Fruit fly (Drosophila melanogaster) whole organism, prepupa: ENCODE data around the gene CG15717.

ENCODE experiments used
- CG10631 ChIP-seq: fragments of 200-800 bp; sonication (Bioruptor generic); optimal IDR thresholded peaks from 2 replicates; lab custom pipeline; 2016; ENCODE audit warnings: missing biosample characterization, missing genetic modification characterization
- CG10669 ChIP-seq: fragments of 200-800 bp; sonication (Bioruptor generic); optimal IDR thresholded peaks from 3 replicates; lab custom pipeline; 2018; ENCODE audit warnings: missing biosample characterization, mild to moderate bottlenecking, missing genetic modification characterization, moderate library complexity
- CG11294 ChIP-seq: fragments of 200-800 bp; sonication (Bioruptor generic); IDR thresholded peaks from 2 replicates; pipeline ENCODE4 v1.3.6; 2022; ENCODE audit warnings: missing biosample characterization, missing genetic modification characterization
- CG11762 ChIP-seq: fragments of 200-800 bp; sonication (Bioruptor generic); optimal IDR thresholded peaks from 3 replicates; lab custom pipeline; 2016; ENCODE audit warnings: missing biosample characterization, missing genetic modification characterization; ENCODE audit not compliant: insufficient read depth
- CG11902 ChIP-seq: fragments of 200-800 bp; sonication (Bioruptor generic); optimal IDR thresholded peaks from 3 replicates; lab custom pipeline; 2016; ENCODE audit warnings: missing biosample characterization, missing genetic modification characterization
- CG15336 ChIP-seq: fragments of 200-800 bp; sonication (Bioruptor generic); IDR thresholded peaks from 2 replicates; pipeline ENCODE4 v1.3.6; 2022; ENCODE audit warnings: missing biosample characterization, missing genetic modification characterization
- CG1621 ChIP-seq: fragments of 200-800 bp; sonication (Bioruptor generic); optimal IDR thresholded peaks from 3 replicates; lab custom pipeline; 2018; ENCODE audit warnings: missing biosample characterization, mild to moderate bottlenecking, missing genetic modification characterization
- CG3032 ChIP-seq: fragments of 200-800 bp; optimal IDR thresholded peaks from 2 replicates; lab custom pipeline; 2019; ENCODE audit warnings: missing biosample characterization, mild to moderate bottlenecking, missing genetic modification characterization, moderate library complexity
- CG32006 ChIP-seq: fragments of 200-800 bp; sonication (Bioruptor generic); optimal IDR thresholded peaks from 3 replicates; lab custom pipeline; 2017; ENCODE audit warnings: missing biosample characterization, mild to moderate bottlenecking, missing genetic modification characterization
- CG34406 ChIP-seq: fragments of 200-800 bp; sonication (Bioruptor generic); optimal IDR thresholded peaks from 3 replicates; lab custom pipeline; 2016; ENCODE audit warnings: missing biosample characterization, missing genetic modification characterization
- CG3919 ChIP-seq: fragments of 200-800 bp; sonication (Bioruptor generic); optimal IDR thresholded peaks from 3 replicates; lab custom pipeline; 2016; ENCODE audit warnings: missing biosample characterization, missing genetic modification characterization
- CG4318 ChIP-seq: fragments of 200-800 bp; sonication (Bioruptor generic); optimal IDR thresholded peaks from 3 replicates; lab custom pipeline; 2017; ENCODE audit warnings: missing biosample characterization, mild to moderate bottlenecking, missing genetic modification characterization
- CG6163 ChIP-seq: fragments of 200-800 bp; sonication (Bioruptor generic); IDR thresholded peaks from 3 replicates; pipeline ENCODE4 v1.3.6; 2022; ENCODE audit warnings: missing biosample characterization, missing genetic modification characterization
- CG6792 ChIP-seq: fragments of 200-800 bp; sonication (Bioruptor generic); optimal IDR thresholded peaks from 3 replicates; lab custom pipeline; 2016; ENCODE audit warnings: missing biosample characterization, missing genetic modification characterization
- CG6808 ChIP-seq: fragments of 200-800 bp; sonication (Bioruptor generic); optimal IDR thresholded peaks from 3 replicates; lab custom pipeline; 2017; ENCODE audit warnings: missing biosample characterization, missing genetic modification characterization, mild to moderate bottlenecking, moderate library complexity, missing genetic modification reagents
- CG8119 ChIP-seq: fragments of 200-800 bp; sonication (Bioruptor generic); IDR thresholded peaks from 3 replicates; pipeline ENCODE4 v1.3.6; 2022; ENCODE audit warnings: missing biosample characterization, missing genetic modification characterization
- CG8632 ChIP-seq: fragments of 200-800 bp; sonication (Bioruptor generic); optimal IDR thresholded peaks from 3 replicates; lab custom pipeline; 2016; ENCODE audit warnings: missing biosample characterization, missing genetic modification characterization
- CG9139 ChIP-seq: fragments of 200-800 bp; sonication (Bioruptor generic); optimal IDR thresholded peaks from 3 replicates; lab custom pipeline; 2017; ENCODE audit warnings: missing biosample characterization, mild to moderate bottlenecking, missing genetic modification characterization
- Eip78C ChIP-seq: fragments of 200-800 bp; sonication (Bioruptor generic); peaks from one replicate; lab custom pipeline; 2016; ENCODE audit warnings: missing biosample characterization, missing genetic modification characterization
- Ets21C ChIP-seq: fragments of 200-800 bp; sonication (Bioruptor generic); optimal IDR thresholded peaks from 3 replicates; lab custom pipeline; 2016; ENCODE audit warnings: missing biosample characterization, missing genetic modification characterization
- Ets96B ChIP-seq: fragments of 200-800 bp; optimal IDR thresholded peaks from 2 replicates; lab custom pipeline; 2019; ENCODE audit warnings: missing biosample characterization, mild to moderate bottlenecking, missing genetic modification characterization, moderate library complexity
- Gug ChIP-seq: fragments of 200-800 bp; sonication (Bioruptor generic); IDR thresholded peaks from 2 replicates; pipeline ENCODE4 v1.3.6; 2022; ENCODE audit warnings: missing biosample characterization, missing genetic modification characterization
- Hr38 ChIP-seq: sonication (Bioruptor generic); optimal IDR thresholded peaks from 2 replicates; lab custom pipeline; 2016; ENCODE audit warnings: missing biosample characterization, missing genetic modification characterization
- Hr4 ChIP-seq: fragments of 200-800 bp; sonication (Bioruptor generic); optimal IDR thresholded peaks from 3 replicates; lab custom pipeline; 2016; ENCODE audit warnings: missing biosample characterization, missing genetic modification characterization
- Met ChIP-seq: fragments of 200-800 bp; sonication (Bioruptor generic); optimal IDR thresholded peaks from 3 replicates; lab custom pipeline; 2016; ENCODE audit warnings: missing biosample characterization, missing genetic modification characterization
- OdsH ChIP-seq: fragments of 200-800 bp; sonication (Bioruptor generic); optimal IDR thresholded peaks from 3 replicates; lab custom pipeline; 2016; ENCODE audit warnings: missing biosample characterization, missing genetic modification characterization
- Sox102F ChIP-seq: fragments of 200-800 bp; sonication (Bioruptor generic); optimal IDR thresholded peaks from 2 replicates; lab custom pipeline; 2016; ENCODE audit warnings: missing biosample characterization, mild to moderate bottlenecking, missing genetic modification characterization
- Sox14 ChIP-seq: fragments of 200-800 bp; sonication (Bioruptor generic); optimal IDR thresholded peaks from 3 replicates; lab custom pipeline; 2016; ENCODE audit warnings: missing biosample characterization, missing genetic modification characterization
- Sox15 ChIP-seq: fragments of 200-800 bp; sonication (Bioruptor generic); optimal IDR thresholded peaks from 3 replicates; lab custom pipeline; 2016; ENCODE audit warnings: missing biosample characterization, missing genetic modification characterization
- achi ChIP-seq: fragments of 200-800 bp; sonication (Bioruptor generic); optimal IDR thresholded peaks from 3 replicates; lab custom pipeline; 2016; ENCODE audit warnings: missing biosample characterization, missing genetic modification characterization
- acj6 ChIP-seq: fragments of 200-800 bp; sonication (Bioruptor generic); optimal IDR thresholded peaks from 3 replicates; lab custom pipeline; 2016; ENCODE audit warnings: missing biosample characterization, missing genetic modification characterization
- cyc ChIP-seq: fragments of 200-800 bp; sonication (Bioruptor generic); optimal IDR thresholded peaks from 3 replicates; lab custom pipeline; 2016; ENCODE audit warnings: missing biosample characterization, missing genetic modification characterization
- dac ChIP-seq: fragments of 200-800 bp; sonication (Bioruptor generic); optimal IDR thresholded peaks from 2 replicates; lab custom pipeline; 2017; ENCODE audit warnings: missing biosample characterization, mild to moderate bottlenecking, missing genetic modification characterization
- eg ChIP-seq: fragments of 200-800 bp; sonication (Bioruptor generic); IDR thresholded peaks from 3 replicates; pipeline ENCODE4 v1.3.6; 2022; ENCODE audit warnings: missing biosample characterization, missing genetic modification characterization
- esn ChIP-seq: fragments of 200-800 bp; sonication (Bioruptor generic); optimal IDR thresholded peaks from 2 replicates; lab custom pipeline; 2016; ENCODE audit warnings: missing biosample characterization, mild to moderate bottlenecking, missing genetic modification characterization, moderate library complexity
- fd59A ChIP-seq: fragments of 200-800 bp; sonication (Bioruptor generic); optimal IDR thresholded peaks from 2 replicates; lab custom pipeline; 2017; ENCODE audit warnings: missing biosample characterization, mild to moderate bottlenecking, missing genetic modification characterization, missing genetic modification reagents
- fd85E ChIP-seq: fragments of 200-800 bp; sonication (Bioruptor generic); optimal IDR thresholded peaks from 3 replicates; lab custom pipeline; 2016; ENCODE audit warnings: missing biosample characterization, missing genetic modification characterization
- fkh ChIP-seq: fragments of 200-800 bp; sonication (Bioruptor generic); optimal IDR thresholded peaks from 3 replicates; lab custom pipeline; 2017; ENCODE audit warnings: missing biosample characterization, mild to moderate bottlenecking, missing genetic modification characterization, moderate library complexity
- lz ChIP-seq: fragments of 200-800 bp; sonication (Bioruptor generic); optimal IDR thresholded peaks from 3 replicates; lab custom pipeline; 2016; ENCODE audit warnings: missing biosample characterization, missing genetic modification characterization
- pdm3 ChIP-seq: fragments of 200-800 bp; sonication (Bioruptor generic); optimal IDR thresholded peaks from 3 replicates; lab custom pipeline; 2016; ENCODE audit warnings: missing biosample characterization, missing genetic modification characterization
- salr ChIP-seq, 2 experiments: fragments of 200-800 bp; sonication (Bioruptor generic); optimal IDR thresholded peaks; 3 replicates each; lab custom pipeline; 2016 to 2018; ENCODE audit warnings: missing biosample characterization in 2 of 2, missing genetic modification characterization in 2 of 2, mild to moderate bottlenecking in 1 of 2
- spab ChIP-seq: fragments of 200-800 bp; sonication (Bioruptor generic); optimal IDR thresholded peaks from 2 replicates; lab custom pipeline; 2017; ENCODE audit warnings: missing biosample characterization, mild to moderate bottlenecking, missing genetic modification characterization, missing genetic modification reagents
- ss ChIP-seq, 2 experiments: fragments of 200-800 bp; sonication (Bioruptor generic); optimal IDR thresholded peaks; 2 replicates in 1 of 2; 3 replicates in 1 of 2; lab custom pipeline; 2017 to 2018; ENCODE audit warnings: mild to moderate bottlenecking in 2 of 2, missing biosample characterization in 2 of 2, missing genetic modification characterization in 2 of 2, moderate library complexity in 1 of 2
- svp ChIP-seq: fragments of 200-800 bp; sonication (Bioruptor generic); peaks from one replicate; lab custom pipeline; 2016; ENCODE audit warnings: missing biosample characterization, missing genetic modification characterization
- topi ChIP-seq: fragments of 200-800 bp; sonication (Bioruptor generic); optimal IDR thresholded peaks from 3 replicates; lab custom pipeline; 2016; ENCODE audit warnings: missing biosample characterization, missing genetic modification characterization
- vri ChIP-seq: fragments of 200-800 bp; sonication (Bioruptor generic); optimal IDR thresholded peaks from 3 replicates; lab custom pipeline; 2016; ENCODE audit warnings: missing biosample characterization, mild to moderate bottlenecking, missing genetic modification characterization

The CG15717 gene

DNA sequence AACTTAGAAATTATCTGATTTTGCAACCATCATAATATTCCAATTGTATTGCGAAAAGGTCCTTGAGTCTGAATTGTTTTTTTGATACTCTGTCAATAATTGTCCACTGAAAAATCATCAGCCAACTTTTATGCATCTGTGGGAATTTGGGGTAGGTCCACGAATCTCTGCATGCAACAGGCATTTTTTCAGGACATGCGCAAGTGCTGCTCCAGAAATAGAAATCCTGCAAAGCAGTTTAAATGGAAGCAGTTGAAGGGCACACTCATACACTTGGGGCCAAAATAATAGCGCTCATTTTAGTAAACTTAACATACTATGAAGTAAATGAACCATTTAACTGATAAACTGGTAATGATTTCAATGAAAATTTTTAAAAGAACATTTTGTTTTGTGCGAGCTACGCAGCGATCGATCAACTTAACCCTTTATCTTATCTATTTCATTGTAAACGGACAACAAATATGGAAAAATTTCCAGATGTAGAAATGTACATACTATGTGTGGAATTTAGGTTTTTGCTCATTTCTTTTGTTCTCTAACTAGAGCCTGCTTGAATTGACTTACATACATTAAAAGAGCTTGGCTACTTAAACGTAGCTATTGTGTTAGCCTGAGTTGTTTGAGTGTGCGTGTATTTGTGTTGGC is 1.5 kb downstream of the CG15717 start (continued):
- TF ChIP-seq achi (GFP tag; lab: Kevin White, UChicago) (peak; percentile 52), dac (GFP tag; lab: Kevin White, UChicago) (peak; percentile 35), CG1621 (tag; lab: Kevin White, UChicago) (peak; percentile 46), CG6163 (GFP tag; lab: Robert Waterston, UW) (0 out of 3 replicates have a peak, but pooled peaks have one; percentile 38), CG3032 (peak; percentile 63), Sox14 (GFP tag; lab: Kevin White, UChicago) (peak; percentile 63), Ets21C (GFP tag; lab: Kevin White, UChicago) (peak; percentile 2), Hr38 (GFP tag; lab: Kevin White, UChicago) (no peak), CG11762 (GFP tag; lab: Kevin White, UChicago) (peak; percentile 13), CG8119 (GFP tag; lab: Robert Waterston, UW) (peak; percentile 66), CG3919 (GFP tag; lab: Kevin White, UChicago) (peak; percentile 39), acj6 (GFP tag; lab: Kevin White, UChicago) (peak; percentile 64), CG11902 (GFP tag; lab: Kevin White, UChicago) (peak; percentile 5), Sox102F (peak; percentile 43), Eip78C (GFP tag; lab: Kevin White, UChicago) (peak; percentile 94), fd85E (no peak), CG4318 (GFP tag; lab: Kevin White, UChicago) (peak; percentile 51), svp (GFP tag; lab: Kevin White, UChicago) (peak; percentile 27), OdsH (GFP tag; lab: Kevin White, UChicago) (peak; percentile 55), salr (GFP tag; optimal IDR thresholded peaks at IDR 0.05; lab: Kevin White, UChicago) (peak in 1 of 2 experiments; percentile 26), Gug (GFP tag; lab: Robert Waterston, UW) (no peak), CG6792 (peak; percentile 47), Sox15 (peak; percentile 13), Met (GFP tag; lab: Kevin White, UChicago) (peak; percentile 56), spab (GFP tag; lab: Kevin White, UChicago) (peak; percentile 52), ss (GFP tag; optimal IDR thresholded peaks at IDR 0.05; lab: Kevin White, UChicago) (peak; percentile 11 to 55), eg (peak; percentile 21; the same call in 2 of the 3 replicates), Hr4 (GFP tag; lab: Kevin White, UChicago) (peak; percentile 70), CG11294 (GFP tag; lab: Robert Waterston, UW) (no peak), CG15336 (peak; percentile 68), CG10631 (GFP tag; lab: Kevin White, UChicago) (peak; percentile 49), cyc (GFP tag; lab: Kevin White, UChicago) (peak; percentile 45), esn (peak; percentile 55), fkh (GFP tag; lab: Kevin White, UChicago) (peak; percentile 34), Ets96B (tag; lab: Kevin White, UChicago) (peak; percentile 65), CG9139 (GFP tag; lab: Kevin White, UChicago) (peak; percentile 45), CG10669 (peak; percentile 64)

DNA sequence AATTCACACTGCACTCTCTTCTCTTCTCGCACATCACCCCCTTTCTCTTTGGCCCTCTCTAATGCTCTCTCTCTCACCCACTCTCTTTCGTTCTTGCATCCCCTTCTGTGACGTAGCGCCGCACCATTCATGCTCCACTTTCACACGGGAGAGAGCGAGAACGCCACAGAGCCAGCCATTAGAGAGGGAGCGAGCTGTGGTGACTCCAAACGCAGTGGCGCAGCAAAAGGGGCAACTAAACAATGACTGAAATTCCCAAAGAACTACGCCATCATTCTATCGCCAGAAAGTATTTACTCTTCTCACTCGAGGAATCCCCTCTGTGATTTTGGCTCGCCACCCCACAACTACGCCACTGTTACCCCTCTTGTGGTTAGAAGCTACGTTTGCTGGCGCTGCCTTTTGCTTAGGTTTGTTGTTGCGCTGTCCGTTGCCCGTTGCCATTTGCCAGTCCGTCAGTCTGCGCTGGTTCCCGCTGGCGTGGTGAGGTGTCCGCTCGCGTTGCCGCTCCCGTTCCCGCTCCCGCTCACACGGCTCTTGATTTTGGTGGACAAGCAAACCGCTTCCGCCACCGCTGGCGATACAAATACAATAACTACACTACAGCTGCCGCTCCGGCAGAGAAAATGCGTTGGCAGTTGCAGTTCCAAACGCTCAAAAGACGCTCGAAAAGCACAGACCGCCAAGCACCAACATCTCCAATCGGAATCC is 2.5 kb downstream of the CG15717 start:
- TF ChIP-seq fd85E (peak; percentile 94), Met (GFP tag; lab: Kevin White, UChicago) (peak; percentile 99), CG4318 (GFP tag; lab: Kevin White, UChicago) (peak; percentile 99), CG10631 (GFP tag; lab: Kevin White, UChicago) (peak; percentile 98), fd59A (GFP tag; lab: Kevin White, UChicago) (peak; percentile 91), topi (peak; percentile 98), Ets96B (tag; lab: Kevin White, UChicago) (peak; percentile 91), spab (GFP tag; lab: Kevin White, UChicago) (peak; percentile 88), CG15336 (peak; percentile 99), CG9139 (GFP tag; lab: Kevin White, UChicago) (peak; percentile 76), Gug (GFP tag; lab: Robert Waterston, UW) (peak; percentile 99), CG34406 (peak; percentile 95), Hr38 (GFP tag; lab: Kevin White, UChicago) (peak; percentile 97), lz (GFP tag; lab: Kevin White, UChicago) (peak; percentile 99), CG32006 (GFP tag; lab: Kevin White, UChicago) (peak; percentile 99), CG6808 (GFP tag; lab: Kevin White, UChicago) (peak; percentile 83), vri (GFP tag; lab: Kevin White, UChicago) (peak; percentile 98), pdm3 (GFP tag; lab: Kevin White, UChicago) (peak; percentile 99), Sox102F (peak; percentile 98), CG8632 (peak; percentile 94), cyc (GFP tag; lab: Kevin White, UChicago) (peak; percentile 99), salr (GFP tag; optimal IDR thresholded peaks at IDR 0.05; lab: Kevin White, UChicago) (peak; percentile 91 to 96), CG11902 (GFP tag; lab: Kevin White, UChicago) (peak; percentile 97)
